Fruit fly (Drosophila melanogaster): Measurements from ENCODE around the gene CG34051.
A peak's percentile ranks its signal among the peaks of the same experiment; 100 is the strongest.

Gene CG34051

DNA sequence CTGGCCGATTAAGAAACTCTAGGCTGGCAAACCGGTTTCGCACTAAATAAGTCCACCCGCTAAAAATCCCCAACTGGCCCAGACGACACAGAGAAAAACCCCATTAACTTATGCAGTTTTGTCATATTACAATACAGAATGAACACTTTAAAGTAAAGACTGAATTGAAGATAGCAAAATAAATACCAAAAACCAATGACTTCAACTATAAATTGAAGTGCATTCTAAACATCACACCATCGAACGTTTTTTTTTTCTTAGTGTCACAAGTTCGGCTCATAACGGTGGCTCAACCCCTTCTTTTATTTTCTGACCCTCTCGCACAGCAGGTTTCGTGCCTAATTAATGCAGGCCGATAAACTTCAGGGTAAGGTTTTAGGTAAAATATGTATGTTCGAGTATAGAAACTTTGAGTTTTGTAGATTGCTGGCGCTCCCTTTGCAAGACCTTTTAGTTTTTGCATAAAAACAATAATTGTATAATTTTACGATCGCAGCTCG lies 19.4 kb downstream of the CG34051 start (continued):
- TF ChIP-seq CG6272 (GFP tag; IDR thresholded peaks at IDR 0.05): peak; percentile 86
- peak; percentile 77; the same call in 3 of the 4 replicates for TF ChIP-seq chinmo (GFP tag; IDR thresholded peaks at IDR 0.05; ENCODE audit: partially characterized antibody)
- no peak for TF ChIP-seq Sry-β (GFP tag; optimal IDR thresholded peaks at IDR 0.05)
- peak; percentile 89 for TF ChIP-seq CG11093 (GFP tag; IDR thresholded peaks at IDR 0.05)
- peak; percentile 49 for TF ChIP-seq CG6765 (GFP tag; optimal IDR thresholded peaks at IDR 0.05)
- peak; percentile 81 for TF ChIP-seq sens-2 (GFP tag; IDR thresholded peaks at IDR 0.05)
- TF ChIP-seq CG18262 (tag; optimal IDR thresholded peaks at IDR 0.05): peak; percentile 82
- peak; percentile 74 for TF ChIP-seq CG17829 (tag; optimal IDR thresholded peaks at IDR 0.05)
- TF ChIP-seq CG4424 (GFP tag; optimal IDR thresholded peaks at IDR 0.05): peak; percentile 87
- peak; percentile 54; the same call in 1 of the 2 replicates for TF ChIP-seq gt (GFP tag; IDR thresholded peaks at IDR 0.05)
- TF ChIP-seq CG14860 (GFP tag; IDR thresholded peaks at IDR 0.05; ENCODE audit: partially characterized antibody): no peak
- peak; percentile 80 for TF ChIP-seq CG8388 (GFP tag; optimal IDR thresholded peaks at IDR 0.05)
- TF ChIP-seq CG11398 (GFP tag; optimal IDR thresholded peaks at IDR 0.05): peak; percentile 80
- TF ChIP-seq tio (GFP tag; optimal IDR thresholded peaks at IDR 0.05): peak; percentile 69
- TF ChIP-seq chm (GFP tag; IDR thresholded peaks at IDR 0.05): peak; percentile 82
- peak; percentile 49 for TF ChIP-seq caup (GFP tag; optimal IDR thresholded peaks at IDR 0.05; ENCODE audit: severe bottlenecking)
- no peak for TF ChIP-seq pfk (GFP tag; optimal IDR thresholded peaks at IDR 0.05)
- peak; percentile 73 for TF ChIP-seq fd96Cb (tag; optimal IDR thresholded peaks at IDR 0.05)
- TF ChIP-seq abd-A (tag; optimal IDR thresholded peaks at IDR 0.05): peak; percentile 85
- peak; percentile 79 for TF ChIP-seq ken (GFP tag; IDR thresholded peaks at IDR 0.05)
- TF ChIP-seq CG12155 (GFP tag; optimal IDR thresholded peaks at IDR 0.05): peak; percentile 86
- TF ChIP-seq nmo (GFP tag; optimal IDR thresholded peaks at IDR 0.05): peak; percentile 28
- peak; percentile 93 for TF ChIP-seq al (GFP tag; IDR thresholded peaks at IDR 0.05)
- peak; percentile 66 for TF ChIP-seq Sox100B (GFP tag; optimal IDR thresholded peaks at IDR 0.05)
- TF ChIP-seq Dref (GFP tag; IDR thresholded peaks at IDR 0.05): no peak
- peak; percentile 6 for TF ChIP-seq D19A (tag; optimal IDR thresholded peaks at IDR 0.05)
- TF ChIP-seq CG17612 (GFP tag; IDR thresholded peaks at IDR 0.05): peak; percentile 77; the same call in 1 of the 2 replicates
- no peak for TF ChIP-seq Lpt (GFP tag; optimal IDR thresholded peaks at IDR 0.05)
- peak; percentile 94 for TF ChIP-seq CG34422 (GFP tag; IDR thresholded peaks at IDR 0.05)
- TF ChIP-seq NFAT (GFP tag; IDR thresholded peaks at IDR 0.05): peak; percentile 92
- TF ChIP-seq Chrac-16 (GFP tag; optimal IDR thresholded peaks at IDR 0.05): peak; percentile 85
- TF ChIP-seq CG5953 (GFP tag; IDR thresholded peaks at IDR 0.05): peak; percentile 72
- TF ChIP-seq ab (GFP tag; optimal IDR thresholded peaks at IDR 0.05): peak; percentile 78
- no peak for TF ChIP-seq CG17912 (GFP tag; optimal IDR thresholded peaks at IDR 0.05)
- TF ChIP-seq ase (GFP tag; IDR thresholded peaks at IDR 0.05): peak; percentile 84
- peak; percentile 92 for TF ChIP-seq E2f1 (GFP tag; IDR thresholded peaks at IDR 0.05)
- peak; percentile 85 for TF ChIP-seq CG13424 (tag; optimal IDR thresholded peaks at IDR 0.05)
- TF ChIP-seq kay (GFP tag; optimal IDR thresholded peaks at IDR 0.05): peak; percentile 68
- peak; percentile 80 for TF ChIP-seq ap (GFP tag; IDR thresholded peaks at IDR 0.05)
- peak; percentile 44; the same call in 1 of the 2 replicates for TF ChIP-seq ro (GFP tag; IDR thresholded peaks at IDR 0.05)
- TF ChIP-seq ranshi (GFP tag; IDR thresholded peaks at IDR 0.05): peak; percentile 91
- peak; percentile 68 for TF ChIP-seq Gsc (GFP tag; IDR thresholded peaks at IDR 0.05)
- TF ChIP-seq NC2β (GFP tag; optimal IDR thresholded peaks at IDR 0.05): peak; percentile 77
- TF ChIP-seq Deaf1 (tag; optimal IDR thresholded peaks at IDR 0.05): peak; percentile 55
- peak in 1 of 2 experiments; percentile 94 for TF ChIP-seq eve (GFP tag; optimal IDR thresholded peaks at IDR 0.05)
- TF ChIP-seq ATbp (GFP tag; optimal IDR thresholded peaks at IDR 0.05): peak; percentile 78
- peak; percentile 85 for TF ChIP-seq maf-S (GFP tag; optimal IDR thresholded peaks at IDR 0.05)
- TF ChIP-seq lov (optimal IDR thresholded peaks at IDR 0.05): no peak
- peak; percentile 83 for TF ChIP-seq lov (GFP tag; IDR thresholded peaks at IDR 0.05)
- TF ChIP-seq nau (GFP tag; optimal IDR thresholded peaks at IDR 0.05): peak; percentile 82
- peak; percentile 30 for TF ChIP-seq gro (GFP tag; optimal IDR thresholded peaks at IDR 0.05)
